Worm (Caenorhabditis elegans) whole organism, late embryonic: ENCODE data around the gene T16H12.2.

Source experiments
- C08G9.2 ChIP-seq: sonication (generic microtip); optimal IDR thresholded peaks from 2 replicates; lab custom pipeline; 2016; ENCODE audit warnings: mild to moderate bottlenecking, missing genetic modification characterization, moderate library complexity, missing compliant biosample characterization
- F13H6.1 ChIP-seq: sonication (generic microtip); optimal IDR thresholded peaks from 2 replicates; lab custom pipeline; 2016; ENCODE audit warnings: missing genetic modification characterization, missing compliant biosample characterization
- ama-1 ChIP-seq: fragments of 150-350 bp; optimal IDR thresholded peaks from 2 replicates; lab custom pipeline; 2014
- ceh-19 ChIP-seq: fragments of 200-800 bp; sonication (Bioruptor generic); optimal IDR thresholded peaks from 2 replicates; lab custom pipeline; 2018; ENCODE audit warnings: mild to moderate bottlenecking, missing genetic modification characterization, missing compliant biosample characterization
- ceh-34 ChIP-seq: sonication (generic microtip); optimal IDR thresholded peaks from 2 replicates; lab custom pipeline; 2016; ENCODE audit warnings: mild to moderate bottlenecking, missing genetic modification characterization, missing compliant biosample characterization
- fkh-10 ChIP-seq: fragments of 150-350 bp; optimal IDR thresholded peaks from 2 replicates; lab custom pipeline; 2014; ENCODE audit warnings: missing biosample characterization, missing genetic modification reagents, missing genetic modification characterization
- hlh-15 ChIP-seq: sonication (generic microtip); optimal IDR thresholded peaks from 2 replicates; lab custom pipeline; 2016; ENCODE audit warnings: missing genetic modification characterization, missing compliant biosample characterization
- npax-4 ChIP-seq: sonication (generic microtip); optimal IDR thresholded peaks from 2 replicates; lab custom pipeline; 2016; ENCODE audit warnings: missing genetic modification characterization, missing compliant biosample characterization
- pqm-1 ChIP-seq: sonication (generic microtip); optimal IDR thresholded peaks from 2 replicates; lab custom pipeline; 2016; ENCODE audit warnings: missing genetic modification characterization, missing compliant biosample characterization
- tbx-2 ChIP-seq: sonication (generic microtip); optimal IDR thresholded peaks from 2 replicates; lab custom pipeline; 2016; ENCODE audit warnings: missing genetic modification characterization, missing compliant biosample characterization
- ttx-3 ChIP-seq: sonication (generic microtip); optimal IDR thresholded peaks from 2 replicates; lab custom pipeline; 2016; ENCODE audit warnings: missing genetic modification reagents, missing genetic modification characterization, missing compliant biosample characterization
- unc-86 ChIP-seq: sonication (generic microtip); optimal IDR thresholded peaks from 2 replicates; lab custom pipeline; 2016; ENCODE audit warnings: missing genetic modification characterization, missing compliant biosample characterization
- zip-5 ChIP-seq: sonication (generic microtip); optimal IDR thresholded peaks from 2 replicates; lab custom pipeline; 2016; ENCODE audit warnings: missing genetic modification characterization, missing compliant biosample characterization

DNA sequence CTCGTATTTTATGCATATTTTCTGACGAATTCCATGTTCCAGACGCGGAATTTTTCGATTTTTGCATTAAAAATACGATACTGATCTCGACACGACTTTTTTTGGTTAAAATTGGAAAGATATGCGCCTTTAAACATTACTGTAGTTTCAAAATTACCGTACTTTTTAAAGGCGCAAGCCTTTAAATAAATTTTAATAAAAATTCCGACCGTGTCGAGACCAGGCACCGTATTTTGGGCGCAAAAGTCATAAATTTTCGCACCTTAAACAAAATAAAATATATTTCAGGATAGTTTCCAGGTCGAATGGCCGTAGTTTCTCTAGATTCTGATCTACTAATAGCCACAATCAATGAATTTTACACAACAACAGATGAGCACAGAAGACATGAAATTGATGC, 16.8 kb upstream of the T16H12.2 start, which contains the start of gene T16G12.6:
- TF ChIP-seq ceh-34 (no peak), pqm-1 (tag; lab: Kevin White, UChicago) (no peak), ceh-19 (GFP tag; lab: Kevin White, UChicago) (no peak), ama-1 (lab: Kevin White, UChicago) (no peak), fkh-10 (GFP tag; lab: Kevin White, UChicago) (no peak), ttx-3 (no peak), F13H6.1 (tag; lab: Kevin White, UChicago) (no peak), zip-5 (tag; lab: Kevin White, UChicago) (no peak), npax-4 (tag; lab: Kevin White, UChicago) (no peak), unc-86 (tag; lab: Kevin White, UChicago) (no peak), tbx-2 (tag; lab: Kevin White, UChicago) (no peak), hlh-15 (tag; lab: Kevin White, UChicago) (no peak), C08G9.2 (tag; lab: Kevin White, UChicago) (no peak)
